Worm (Caenorhabditis elegans) whole organism, L1 larva: ENCODE results near the gene apc-10.

Source experiments
- C04F5.9 ChIP-seq: sonication (generic microtip); optimal IDR thresholded peaks from 2 replicates; lab custom pipeline; 2016; ENCODE audit warnings: missing genetic modification characterization, missing compliant biosample characterization
- F16B12.6 ChIP-seq: fragments of 150-350 bp; optimal IDR thresholded peaks from 2 replicates; lab custom pipeline; 2014; ENCODE audit warnings: missing biosample characterization, missing genetic modification characterization
- Y116A8C.19 ChIP-seq: sonication (generic microtip); optimal IDR thresholded peaks from 2 replicates; lab custom pipeline; 2016; ENCODE audit warnings: missing compliant biosample characterization, missing genetic modification characterization, borderline replicate concordance
- aha-1 ChIP-seq: fragments of 150-350 bp; optimal IDR thresholded peaks from 2 replicates; lab custom pipeline; 2014; ENCODE audit warnings: missing biosample characterization, missing genetic modification characterization
- alr-1 ChIP-seq: fragments of 200-800 bp; sonication (Bioruptor generic); optimal IDR thresholded peaks from 2 replicates; lab custom pipeline; 2018; ENCODE audit warnings: borderline replicate concordance, mild to moderate bottlenecking, missing genetic modification characterization, missing compliant biosample characterization
- blmp-1 ChIP-seq: fragments of 150-350 bp; optimal IDR thresholded peaks from 2 replicates; lab custom pipeline; 2014; ENCODE audit warnings: missing biosample characterization, missing genetic modification characterization
- ceh-82 ChIP-seq, 3 experiments: fragments of 150-350 bp in 1 of 3; sonication (generic microtip) in 2 of 3; optimal IDR thresholded peaks; 2 replicates each; lab custom pipeline; 2014 to 2017; ENCODE audit warnings: missing biosample characterization in 3 of 3, missing genetic modification characterization in 3 of 3
- ceh-88 ChIP-seq: fragments of 200-800 bp; sonication (Bioruptor generic); IDR thresholded peaks from 2 replicates; pipeline ENCODE4 v1.3.6; 2022; ENCODE audit warnings: missing genetic modification characterization, missing compliant biosample characterization
- ceh-90 ChIP-seq: sonication (generic microtip); optimal IDR thresholded peaks from 2 replicates; lab custom pipeline; 2016; ENCODE audit warnings: missing genetic modification characterization, missing compliant biosample characterization
- efl-1 ChIP-seq, 4 experiments: fragments of 150-350 bp; optimal IDR thresholded peaks in 3 of 4; peaks in 1 of 4; 1 replicate in 1 of 4; 2 replicates in 3 of 4; lab custom pipeline; 2014; ENCODE audit warnings: missing biosample characterization in 2 of 4, missing genetic modification characterization in 2 of 4, missing genetic modification reagents in 2 of 4
- efl-3 ChIP-seq: fragments of 200-800 bp; sonication (Bioruptor generic); optimal IDR thresholded peaks from 2 replicates; lab custom pipeline; 2018; ENCODE audit warnings: mild to moderate bottlenecking, missing genetic modification characterization, missing compliant biosample characterization
- egl-13 ChIP-seq: sonication (generic microtip); optimal IDR thresholded peaks from 2 replicates; lab custom pipeline; 2016; ENCODE audit warnings: missing genotype, missing genetic modification reagents, missing genetic modification characterization, missing compliant biosample characterization
- elt-2 ChIP-seq: sonication (generic microtip); optimal IDR thresholded peaks from 2 replicates; lab custom pipeline; 2016; ENCODE audit warnings: missing genetic modification characterization, mild to moderate bottlenecking, inconsistent platforms, missing compliant biosample characterization, missing genetic modification reagents
- elt-3 ChIP-seq, 6 experiments: fragments of 150-350 bp in 1 of 6; sonication (generic microtip); optimal IDR thresholded peaks; 2 replicates each; lab custom pipeline; 2017 to 2018; ENCODE audit warnings: missing biosample characterization in 6 of 6, missing genetic modification characterization in 6 of 6, inconsistent platforms in 1 of 6
- fkh-10 ChIP-seq: sonication (generic microtip); optimal IDR thresholded peaks from 2 replicates; lab custom pipeline; 2017; ENCODE audit warnings: missing biosample characterization, missing genetic modification reagents, missing genetic modification characterization
- fkh-8 ChIP-seq: sonication (generic microtip); optimal IDR thresholded peaks from 2 replicates; lab custom pipeline; 2016; ENCODE audit warnings: mild to moderate bottlenecking, missing genetic modification characterization, missing compliant biosample characterization
- grh-1 ChIP-seq: fragments of 200-800 bp; sonication (Bioruptor generic); IDR thresholded peaks from 2 replicates; pipeline ENCODE4 v1.3.6; 2022; ENCODE audit warnings: missing genetic modification reagents, missing genetic modification characterization, missing compliant biosample characterization
- hlh-17 ChIP-seq: fragments of 200-800 bp; sonication (Bioruptor generic); optimal IDR thresholded peaks from 2 replicates; lab custom pipeline; 2018; ENCODE audit warnings: missing genetic modification characterization, mild to moderate bottlenecking, missing compliant biosample characterization, moderate library complexity, borderline replicate concordance
- hlh-4 ChIP-seq: sonication (generic microtip); optimal IDR thresholded peaks from 2 replicates; lab custom pipeline; 2016; ENCODE audit warnings: mild to moderate bottlenecking, missing genetic modification characterization, missing compliant biosample characterization
- irx-1 ChIP-seq: sonication (generic microtip); optimal IDR thresholded peaks from 2 replicates; lab custom pipeline; 2016; ENCODE audit warnings: missing genetic modification characterization, missing compliant biosample characterization
- isw-1 ChIP-seq: fragments of 200-800 bp; sonication (Bioruptor generic); IDR thresholded peaks from 2 replicates; pipeline ENCODE4 v1.3.6; 2022; ENCODE audit warnings: missing genetic modification characterization, missing compliant biosample characterization
- lin-13 ChIP-seq: fragments of 150-350 bp; optimal IDR thresholded peaks from 2 replicates; lab custom pipeline; 2014; ENCODE audit warnings: missing biosample characterization, missing genetic modification reagents, missing genetic modification characterization
- lin-14 ChIP-seq: fragments of 200-800 bp; sonication (Bioruptor generic); optimal IDR thresholded peaks from 2 replicates; lab custom pipeline; 2018; ENCODE audit warnings: mild to moderate bottlenecking, missing genetic modification characterization, moderate library complexity, missing compliant biosample characterization
- lin-15B ChIP-seq: fragments of 150-350 bp; sonication (generic microtip); optimal IDR thresholded peaks from 3 replicates; lab custom pipeline; 2014; ENCODE audit warnings: missing biosample characterization, missing genetic modification characterization
- lin-39 ChIP-seq: fragments of 150-350 bp; optimal IDR thresholded peaks from 2 replicates; lab custom pipeline; 2014; ENCODE audit warnings: missing biosample characterization, missing genetic modification reagents, missing genetic modification characterization
- lir-3 ChIP-seq: sonication (generic microtip); optimal IDR thresholded peaks from 2 replicates; lab custom pipeline; 2016; ENCODE audit warnings: mild to moderate bottlenecking, missing genetic modification characterization, moderate library complexity, missing compliant biosample characterization; ENCODE audit not compliant: poor library complexity
- mdl-1 ChIP-seq, 2 experiments: fragments of 150-350 bp; optimal IDR thresholded peaks; 2 replicates each; lab custom pipeline; 2014 to 2017; ENCODE audit warnings: missing biosample characterization in 2 of 2, missing genetic modification characterization in 2 of 2, inconsistent platforms in 1 of 2
- mep-1 ChIP-seq: fragments of 150-350 bp; optimal IDR thresholded peaks from 2 replicates; lab custom pipeline; 2014; ENCODE audit warnings: missing biosample characterization, missing genetic modification characterization
- nhr-11 ChIP-seq: fragments of 150-350 bp; optimal IDR thresholded peaks from 2 replicates; lab custom pipeline; 2014; ENCODE audit warnings: missing biosample characterization, missing genetic modification characterization
- nhr-12 ChIP-seq: sonication (generic microtip); optimal IDR thresholded peaks from 2 replicates; lab custom pipeline; 2017; ENCODE audit warnings: missing biosample characterization, missing genetic modification characterization
- nhr-19 ChIP-seq: fragments of 200-800 bp; sonication (Bioruptor generic); conservative IDR thresholded peaks from 2 replicates; pipeline ENCODE4 v1.3.6; 2022; ENCODE audit warnings: missing genetic modification characterization, missing compliant biosample characterization
- nhr-20 ChIP-seq: sonication (generic microtip); optimal IDR thresholded peaks from 2 replicates; lab custom pipeline; 2016; ENCODE audit warnings: mild to moderate bottlenecking, missing genetic modification characterization, missing compliant biosample characterization
- nhr-237 ChIP-seq: fragments of 150-350 bp; optimal IDR thresholded peaks from 2 replicates; lab custom pipeline; 2014; ENCODE audit warnings: missing biosample characterization, missing genetic modification characterization
- nhr-28 ChIP-seq: fragments of 150-350 bp; optimal IDR thresholded peaks from 2 replicates; lab custom pipeline; 2014; ENCODE audit warnings: missing biosample characterization, missing genetic modification characterization
- nhr-47 ChIP-seq: sonication (generic microtip); optimal IDR thresholded peaks from 2 replicates; lab custom pipeline; 2016; ENCODE audit warnings: mild to moderate bottlenecking, missing genetic modification characterization, moderate library complexity, missing compliant biosample characterization
- nhr-84 ChIP-seq: sonication (generic microtip); optimal IDR thresholded peaks from 2 replicates; lab custom pipeline; 2017; ENCODE audit warnings: missing biosample characterization, missing genetic modification characterization
- nhr-90 ChIP-seq: sonication (generic microtip); optimal IDR thresholded peaks from 2 replicates; lab custom pipeline; 2016; ENCODE audit warnings: mild to moderate bottlenecking, missing genetic modification characterization, missing compliant biosample characterization; ENCODE audit not compliant: poor library complexity
- pag-3 ChIP-seq: sonication (generic microtip); optimal IDR thresholded peaks from 2 replicates; lab custom pipeline; 2017; ENCODE audit warnings: missing genetic modification characterization, mild to moderate bottlenecking, missing compliant biosample characterization, antibody characterized with exemption, borderline replicate concordance; ENCODE audit not compliant: insufficient read depth
- pax-3 ChIP-seq: fragments of 200-800 bp; sonication (Bioruptor generic); optimal IDR thresholded peaks from 2 replicates; lab custom pipeline; 2018; ENCODE audit warnings: mild to moderate bottlenecking, missing genetic modification characterization, moderate library complexity, missing compliant biosample characterization
- rnt-1 ChIP-seq: sonication (generic microtip); optimal IDR thresholded peaks from 2 replicates; lab custom pipeline; 2016; ENCODE audit warnings: mild to moderate bottlenecking, missing genetic modification characterization, moderate library complexity, missing compliant biosample characterization
- skn-1 ChIP-seq: fragments of 150-350 bp; optimal IDR thresholded peaks from 2 replicates; lab custom pipeline; 2014; ENCODE audit warnings: missing biosample characterization, missing genetic modification characterization
- snpc-4 ChIP-seq: fragments of 150-350 bp; optimal IDR thresholded peaks from 2 replicates; lab custom pipeline; 2014; ENCODE audit warnings: missing biosample characterization, missing genetic modification characterization
- snu-23 ChIP-seq: sonication (generic microtip); optimal IDR thresholded peaks from 2 replicates; lab custom pipeline; 2016; ENCODE audit warnings: missing genetic modification characterization, missing compliant biosample characterization
- sox-4 ChIP-seq: sonication (generic microtip); optimal IDR thresholded peaks from 2 replicates; lab custom pipeline; 2016; ENCODE audit warnings: missing genetic modification characterization, missing compliant biosample characterization
- sptf-1 ChIP-seq: fragments of 150-350 bp; optimal IDR thresholded peaks from 2 replicates; lab custom pipeline; 2014; ENCODE audit warnings: missing biosample characterization, missing genetic modification characterization
- sup-37 ChIP-seq: fragments of 200-800 bp; sonication (Bioruptor generic); optimal IDR thresholded peaks from 2 replicates; lab custom pipeline; 2018; ENCODE audit warnings: mild to moderate bottlenecking, missing genetic modification characterization, missing compliant biosample characterization
- tbx-2 ChIP-seq: sonication (generic microtip); optimal IDR thresholded peaks from 2 replicates; lab custom pipeline; 2016; ENCODE audit warnings: missing genetic modification characterization, missing compliant biosample characterization
- tlp-1 ChIP-seq: fragments of 150-350 bp; optimal IDR thresholded peaks from 2 replicates; lab custom pipeline; 2014; ENCODE audit warnings: missing biosample characterization, missing genetic modification characterization
- unc-130 ChIP-seq: fragments of 150-350 bp; optimal IDR thresholded peaks from 2 replicates; lab custom pipeline; 2017; ENCODE audit warnings: missing biosample characterization, missing genetic modification characterization, inconsistent platforms
- unc-86 ChIP-seq: sonication (generic microtip); optimal IDR thresholded peaks from 2 replicates; lab custom pipeline; 2016; ENCODE audit warnings: missing genetic modification characterization, missing compliant biosample characterization
- unc-98 ChIP-seq: fragments of 200-800 bp; sonication (Bioruptor generic); IDR thresholded peaks from 2 replicates; pipeline ENCODE4 v1.3.6; 2022; ENCODE audit warnings: missing genetic modification characterization, missing compliant biosample characterization
- vab-15 ChIP-seq: sonication (generic microtip); optimal IDR thresholded peaks from 2 replicates; lab custom pipeline; 2017; ENCODE audit warnings: missing genotype, mild to moderate bottlenecking, missing genetic modification characterization, missing compliant biosample characterization
- ztf-11 ChIP-seq, 2 experiments: sonication (generic microtip); optimal IDR thresholded peaks; 2 replicates each; lab custom pipeline; 2016 to 2017; ENCODE audit warnings: missing genetic modification characterization in 2 of 2, missing biosample characterization in 1 of 2, missing compliant biosample characterization in 1 of 2

The apc-10 gene

ce11 chrV:10465478-10465877 lies 39.3 kb upstream of the apc-10 start (continued):
- TF ChIP-seq sox-4 (no peak), lin-15B (tag; lab: Kevin White, UChicago) (no peak), lin-14 (GFP tag; lab: Kevin White, UChicago) (peak; percentile 71), tbx-2 (tag; lab: Kevin White, UChicago) (no peak), alr-1 (tag; lab: Kevin White, UChicago) (no peak), Y116A8C.19 (no peak), elt-3 (tag; optimal IDR thresholded peaks at IDR 0.05; lab: Kevin White, UChicago) (no peak), nhr-11 (tag; lab: Kevin White, UChicago) (no peak), nhr-28 (no peak), nhr-19 (no peak), ceh-90 (tag; lab: Kevin White, UChicago) (no peak), C04F5.9 (tag; lab: Kevin White, UChicago) (no peak), nhr-84 (tag; lab: Kevin White, UChicago) (no peak), mep-1 (tag; lab: Kevin White, UChicago) (no peak), pax-3 (tag; lab: Kevin White, UChicago) (peak; percentile 2), tlp-1 (tag; lab: Kevin White, UChicago) (no peak), skn-1 (tag; lab: Kevin White, UChicago) (no peak), fkh-8 (tag; lab: Kevin White, UChicago) (peak; percentile 80), snpc-4 (no peak), nhr-237 (tag; lab: Kevin White, UChicago) (no peak), unc-98 (GFP tag; lab: Robert Waterston, UW) (no peak), nhr-47 (tag; lab: Kevin White, UChicago) (peak; percentile 73), irx-1 (no peak), nhr-20 (peak; percentile 51), fkh-10 (GFP tag; lab: Kevin White, UChicago) (no peak), nhr-90 (no peak), mdl-1 (tag; optimal IDR thresholded peaks at IDR 0.05; lab: Kevin White, UChicago) (no peak), hlh-17 (no peak), lir-3 (peak; percentile 42), ztf-11 (tag; optimal IDR thresholded peaks at IDR 0.05; lab: Kevin White, UChicago) (no peak), sptf-1 (no peak), grh-1 (GFP tag; lab: Robert Waterston, UW) (no peak), efl-3 (no peak), isw-1 (GFP tag; lab: Robert Waterston, UW) (no peak), blmp-1 (tag; lab: Kevin White, UChicago) (no peak), vab-15 (tag; lab: Kevin White, UChicago) (no peak), aha-1 (tag; lab: Kevin White, UChicago) (no peak), lin-39 (tag; lab: Kevin White, UChicago) (no peak), ceh-82 (tag; optimal IDR thresholded peaks at IDR 0.05; lab: Kevin White, UChicago) (no peak), egl-13 (tag; lab: Kevin White, UChicago) (no peak), elt-2 (tag; lab: Kevin White, UChicago) (no peak), unc-130 (tag; lab: Kevin White, UChicago) (no peak), ceh-88 (GFP tag; lab: Robert Waterston, UW) (0 out of 2 replicates have a peak, but pooled peaks have one; percentile 33), F16B12.6 (tag; lab: Kevin White, UChicago) (no peak), efl-1 (optimal IDR thresholded peaks at IDR 0.05; lab: Kevin White, UChicago) (no peak), efl-1 (GFP tag; optimal IDR thresholded peaks at IDR 0.05 in 1 of 2; lab: Kevin White, UChicago) (peak in 1 of 2 experiments; percentile 7), snu-23 (GFP tag; lab: Kevin White, UChicago) (no peak), lin-13 (GFP tag; lab: Kevin White, UChicago) (no peak), rnt-1 (no peak), sup-37 (no peak), pag-3 (tag; lab: Kevin White, UChicago) (no peak), unc-86 (tag; lab: Kevin White, UChicago) (no peak), hlh-4 (tag; lab: Kevin White, UChicago) (peak; percentile 98), nhr-12 (no peak)
